Fruit fly (Drosophila melanogaster) whole organism, embryonic: ENCODE results near the gene CG34253.

Source experiments
- ATbp ChIP-seq: fragments of 200-800 bp; sonication (Bioruptor generic); optimal IDR thresholded peaks from 2 replicates; lab custom pipeline; 2017; ENCODE audit warnings: missing biosample characterization, mild to moderate bottlenecking, missing genetic modification characterization, missing genetic modification reagents
- Adf1 ChIP-seq: fragments of 200-800 bp; sonication (Bioruptor generic); IDR thresholded peaks from 2 replicates; pipeline ENCODE4 v1.3.6; 2022; ENCODE audit warnings: missing biosample characterization, missing genetic modification characterization
- CG10147 ChIP-seq: fragments of 200-800 bp; sonication (Bioruptor generic); optimal IDR thresholded peaks from 2 replicates; lab custom pipeline; 2019; ENCODE audit warnings: missing biosample characterization, mild to moderate bottlenecking, missing genetic modification characterization, moderate library complexity
- CG12391 ChIP-seq: fragments of 200-800 bp; sonication (Bioruptor generic); optimal IDR thresholded peaks from 3 replicates; lab custom pipeline; 2018; ENCODE audit warnings: missing biosample characterization, mild to moderate bottlenecking, missing genetic modification characterization, moderate library complexity
- CG13424 ChIP-seq: fragments of 200-800 bp; sonication (Bioruptor generic); optimal IDR thresholded peaks from 2 replicates; lab custom pipeline; 2019; ENCODE audit warnings: missing biosample characterization, mild to moderate bottlenecking, missing genetic modification characterization, moderate library complexity
- CG13775 ChIP-seq: fragments of 200-800 bp; sonication (Bioruptor generic); optimal IDR thresholded peaks from 3 replicates; lab custom pipeline; 2017; ENCODE audit warnings: missing biosample characterization, mild to moderate bottlenecking, missing genetic modification characterization
- CG14014 ChIP-seq: fragments of 200-800 bp; sonication (Bioruptor generic); IDR thresholded peaks from 2 replicates; pipeline ENCODE4 v1.3.6; 2022; ENCODE audit warnings: missing biosample characterization, missing genetic modification characterization
- CG14710 ChIP-seq: fragments of 200-800 bp; sonication (Bioruptor generic); optimal IDR thresholded peaks from 3 replicates; lab custom pipeline; 2019; ENCODE audit warnings: missing biosample characterization, mild to moderate bottlenecking, missing genetic modification characterization, moderate library complexity
- CG17361 ChIP-seq: fragments of 200-800 bp; sonication (Bioruptor generic); IDR thresholded peaks from 3 replicates; pipeline ENCODE4 v1.3.6; 2022; ENCODE audit warnings: missing biosample characterization, missing genetic modification characterization
- CG17829 ChIP-seq: fragments of 200-800 bp; optimal IDR thresholded peaks from 2 replicates; lab custom pipeline; 2019; ENCODE audit warnings: missing biosample characterization, mild to moderate bottlenecking, missing genetic modification characterization, moderate library complexity
- CG30403 ChIP-seq: fragments of 200-800 bp; sonication (Bioruptor generic); optimal IDR thresholded peaks from 3 replicates; lab custom pipeline; 2016; ENCODE audit warnings: missing biosample characterization, missing genetic modification characterization
- CG31365 ChIP-seq: fragments of 200-800 bp; sonication (Bioruptor generic); optimal IDR thresholded peaks from 2 replicates; lab custom pipeline; 2018; ENCODE audit warnings: missing biosample characterization, mild to moderate bottlenecking, missing genetic modification characterization
- CG31441 ChIP-seq: fragments of 200-800 bp; sonication (Bioruptor generic); IDR thresholded peaks from 2 replicates; pipeline ENCODE4 v1.3.6; 2022; ENCODE audit warnings: missing biosample characterization, missing genetic modification characterization
- CG32767 ChIP-seq: fragments of 200-800 bp; sonication (Bioruptor generic); IDR thresholded peaks from 2 replicates; pipeline ENCODE4 v1.3.6; 2022; ENCODE audit warnings: missing biosample characterization, missing genetic modification characterization
- CG4617 ChIP-seq: fragments of 200-800 bp; sonication (Bioruptor generic); optimal IDR thresholded peaks from 3 replicates; lab custom pipeline; 2016; ENCODE audit warnings: missing biosample characterization, missing genetic modification characterization, borderline replicate concordance
- CG5180 ChIP-seq: fragments of 200-800 bp; sonication (Bioruptor generic); optimal IDR thresholded peaks from 3 replicates; lab custom pipeline; 2017; ENCODE audit warnings: missing biosample characterization, missing genetic modification characterization, mild to moderate bottlenecking, moderate library complexity, missing genetic modification reagents
- CG7839 ChIP-seq: fragments of 200-800 bp; sonication (Bioruptor generic); optimal IDR thresholded peaks from 3 replicates; lab custom pipeline; 2018; ENCODE audit warnings: missing biosample characterization, mild to moderate bottlenecking, missing genetic modification characterization, moderate library complexity
- Hr3 ChIP-seq: fragments of 200-800 bp; sonication (Bioruptor generic); optimal IDR thresholded peaks from 3 replicates; lab custom pipeline; 2016; ENCODE audit warnings: missing biosample characterization, missing genetic modification characterization
- Opbp ChIP-seq: fragments of 200-800 bp; sonication (Bioruptor generic); IDR thresholded peaks from 3 replicates; pipeline ENCODE4 v1.3.6; 2022; ENCODE audit warnings: missing biosample characterization, missing genetic modification characterization; ENCODE audit not compliant: partially characterized antibody
- Ptx1 ChIP-seq: fragments of 200-800 bp; sonication (Bioruptor generic); IDR thresholded peaks from 2 replicates; pipeline ENCODE4 v1.3.6; 2022; ENCODE audit warnings: missing biosample characterization, missing genetic modification characterization
- Spps ChIP-seq: fragments of 200-800 bp; sonication (Bioruptor generic); optimal IDR thresholded peaks from 2 replicates; lab custom pipeline; 2018; ENCODE audit warnings: missing biosample characterization, mild to moderate bottlenecking, missing genetic modification characterization
- TFAM ChIP-seq: fragments of 200-800 bp; sonication (Bioruptor generic); optimal IDR thresholded peaks from 2 replicates; lab custom pipeline; 2017; ENCODE audit warnings: missing biosample characterization, missing genetic modification characterization, inconsistent platforms
- Tbp ChIP-seq: fragments of >200 bp; optimal IDR thresholded peaks from 2 replicates; lab custom pipeline; 2018; ENCODE audit warnings: missing biosample characterization, missing genetic modification characterization
- Trl ChIP-seq, 3 experiments: fragments of >200 bp in 2 of 3; fragments of 200-800 bp in 1 of 3; sonication (Bioruptor generic) in 1 of 3; optimal IDR thresholded peaks; 2 replicates in 1 of 3; 3 replicates in 2 of 3; lab custom pipeline; 2016 to 2017; ENCODE audit warnings: missing biosample characterization in 1 of 3, missing genetic modification characterization in 1 of 3
- Xrp1 ChIP-seq: fragments of 200-800 bp; sonication (Bioruptor generic); IDR thresholded peaks from 2 replicates; pipeline ENCODE4 v1.3.6; 2022; ENCODE audit warnings: missing biosample characterization, missing genetic modification characterization
- az2 ChIP-seq: fragments of 200-800 bp; sonication (Bioruptor generic); optimal IDR thresholded peaks from 3 replicates; lab custom pipeline; 2016; ENCODE audit warnings: missing biosample characterization, missing genetic modification characterization
- bcd ChIP-seq: fragments of 200-800 bp; sonication (Bioruptor generic); optimal IDR thresholded peaks from 2 replicates; lab custom pipeline; 2017; ENCODE audit warnings: missing biosample characterization, mild to moderate bottlenecking, missing genetic modification characterization
- bsh ChIP-seq, 2 experiments: fragments of 200-800 bp; sonication (Bioruptor generic); optimal IDR thresholded peaks; 2 replicates each; lab custom pipeline; 2017 to 2018; ENCODE audit warnings: mild to moderate bottlenecking in 2 of 2, missing biosample characterization in 2 of 2, missing genetic modification characterization in 2 of 2, moderate library complexity in 1 of 2
- cg ChIP-seq: fragments of 200-800 bp; sonication (Bioruptor generic); optimal IDR thresholded peaks from 3 replicates; lab custom pipeline; 2019; ENCODE audit warnings: missing biosample characterization, mild to moderate bottlenecking, missing genetic modification characterization, moderate library complexity
- chinmo ChIP-seq: fragments of 200-800 bp; sonication (Bioruptor generic); IDR thresholded peaks from 4 replicates; pipeline ENCODE4 v1.3.6; 2022; ENCODE audit warnings: missing biosample characterization, missing genetic modification characterization; ENCODE audit not compliant: partially characterized antibody
- corto ChIP-seq: fragments of 200-800 bp; sonication (Bioruptor generic); optimal IDR thresholded peaks from 2 replicates; lab custom pipeline; 2016; ENCODE audit warnings: missing biosample characterization, mild to moderate bottlenecking, missing genetic modification characterization, moderate library complexity
- cwo ChIP-seq: fragments of 200-800 bp; sonication (Bioruptor generic); optimal IDR thresholded peaks from 3 replicates; lab custom pipeline; 2017; ENCODE audit warnings: missing biosample characterization, missing genetic modification characterization, mild to moderate bottlenecking, moderate library complexity, missing genetic modification reagents
- da ChIP-seq: fragments of 200-800 bp; sonication (Bioruptor generic); optimal IDR thresholded peaks from 2 replicates; lab custom pipeline; 2016; ENCODE audit warnings: missing biosample characterization, missing genetic modification characterization
- dpn ChIP-seq, 2 experiments: fragments of 200-800 bp; sonication (Bioruptor generic); optimal IDR thresholded peaks; 3 replicates each; lab custom pipeline; 2016; ENCODE audit warnings: missing biosample characterization in 2 of 2, missing genetic modification characterization in 2 of 2
- eve ChIP-seq, 2 experiments: fragments of >200 bp; optimal IDR thresholded peaks; 2 replicates each; lab custom pipeline; 2017; ENCODE audit warnings: missing biosample characterization in 2 of 2, missing genetic modification characterization in 2 of 2
- ftz-f1 ChIP-seq: fragments of 200-800 bp; sonication (Bioruptor generic); optimal IDR thresholded peaks from 2 replicates; lab custom pipeline; 2016; ENCODE audit warnings: missing biosample characterization, missing genetic modification characterization
- gcm ChIP-seq: fragments of 200-800 bp; sonication (Bioruptor generic); optimal IDR thresholded peaks from 2 replicates; lab custom pipeline; 2019; ENCODE audit warnings: missing biosample characterization, mild to moderate bottlenecking, missing genetic modification characterization, moderate library complexity
- gem ChIP-seq: fragments of 200-800 bp; sonication (Bioruptor generic); optimal IDR thresholded peaks from 2 replicates; lab custom pipeline; 2019; ENCODE audit warnings: missing biosample characterization, mild to moderate bottlenecking, missing genetic modification characterization, moderate library complexity
- ken ChIP-seq: fragments of 200-800 bp; sonication (Bioruptor generic); IDR thresholded peaks from 3 replicates; pipeline ENCODE4 v1.3.6; 2022; ENCODE audit warnings: missing biosample characterization, missing genetic modification characterization
- lbe ChIP-seq: fragments of 200-800 bp; sonication (Bioruptor generic); optimal IDR thresholded peaks from 2 replicates; lab custom pipeline; 2016; ENCODE audit warnings: missing biosample characterization, mild to moderate bottlenecking, missing genetic modification characterization
- lov ChIP-seq, 2 experiments: fragments of 200-800 bp in 1 of 2; fragments of >200 bp in 1 of 2; sonication (Bioruptor generic) in 1 of 2; IDR thresholded peaks in 1 of 2; optimal IDR thresholded peaks in 1 of 2; 2 replicates in 1 of 2; 3 replicates in 1 of 2; pipeline versions ENCODE4 v1.3.6 to Lab custom; 2017 to 2022; ENCODE audit warnings: missing biosample characterization in 1 of 2, missing genetic modification characterization in 1 of 2
- nom ChIP-seq: fragments of 200-800 bp; sonication (Bioruptor generic); optimal IDR thresholded peaks from 2 replicates; lab custom pipeline; 2017; ENCODE audit warnings: missing biosample characterization, missing genetic modification characterization, mild to moderate bottlenecking, moderate library complexity, missing genetic modification reagents
- oc ChIP-seq: fragments of 200-800 bp; sonication (Bioruptor generic); optimal IDR thresholded peaks from 2 replicates; lab custom pipeline; 2018; ENCODE audit warnings: missing biosample characterization, mild to moderate bottlenecking, missing genetic modification characterization, moderate library complexity
- odd ChIP-seq: fragments of 200-800 bp; sonication (Bioruptor generic); optimal IDR thresholded peaks from 2 replicates; lab custom pipeline; 2017; ENCODE audit warnings: missing biosample characterization, mild to moderate bottlenecking, missing genetic modification characterization
- phol ChIP-seq: fragments of 200-800 bp; sonication (Bioruptor generic); optimal IDR thresholded peaks from 3 replicates; lab custom pipeline; 2018; ENCODE audit warnings: missing biosample characterization, mild to moderate bottlenecking, missing genetic modification characterization, moderate library complexity
- rib ChIP-seq: fragments of 200-800 bp; sonication (Bioruptor generic); IDR thresholded peaks from 2 replicates; pipeline ENCODE4 v1.3.6; 2022; ENCODE audit warnings: missing biosample characterization, missing genetic modification characterization
- unpg ChIP-seq: fragments of 200-800 bp; sonication (Bioruptor generic); optimal IDR thresholded peaks from 3 replicates; lab custom pipeline; 2018; ENCODE audit warnings: missing biosample characterization, mild to moderate bottlenecking, missing genetic modification characterization, moderate library complexity
- yki ChIP-seq: fragments of >200 bp; optimal IDR thresholded peaks from 3 replicates; lab custom pipeline; 2018

The CG34253 gene

DNA sequence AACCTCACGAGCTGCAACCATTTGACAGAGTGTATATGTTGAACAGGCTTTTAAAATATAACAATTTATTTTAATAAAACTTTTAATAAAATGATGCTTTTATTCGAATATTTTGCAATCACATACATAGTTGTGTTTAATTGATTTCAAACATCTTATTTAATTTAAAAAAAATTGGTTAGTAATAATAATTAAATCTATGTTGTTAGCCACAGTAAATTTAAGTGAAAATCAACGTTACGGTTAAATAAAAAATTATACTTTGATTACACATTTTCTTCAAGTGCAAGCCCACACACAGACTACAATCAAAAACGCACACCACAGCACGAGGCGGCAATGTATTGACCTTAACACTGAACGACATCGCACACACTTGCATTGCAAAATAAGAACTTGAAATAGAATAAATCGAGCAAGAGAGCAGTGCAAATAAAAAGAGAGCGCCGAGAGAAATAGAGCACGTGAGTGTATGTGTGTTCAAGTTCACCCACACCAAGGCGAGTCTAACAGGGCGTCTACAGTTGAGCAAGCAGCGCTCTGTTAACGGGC lies 24.1 kb downstream of the CG34253 start (continued):
- TF ChIP-seq ftz-f1 (GFP tag; lab: Kevin White, UChicago), result peak; percentile 79
- peak; percentile 57 for TF ChIP-seq phol (tag; lab: Kevin White, UChicago)
- no peak for TF ChIP-seq CG5180 (GFP tag; lab: Kevin White, UChicago)
- TF ChIP-seq CG17361 (GFP tag; lab: Robert Waterston, UW), result peak; percentile 62; the same call in 2 of the 3 replicates
- TF ChIP-seq oc, result no peak
- TF ChIP-seq TFAM (GFP tag; lab: Kevin White, UChicago), result no peak
- TF ChIP-seq CG32767 (GFP tag; lab: Robert Waterston, UW), result no peak
- TF ChIP-seq da, result no peak
- TF ChIP-seq bsh (GFP tag; optimal IDR thresholded peaks at IDR 0.05; lab: Kevin White, UChicago), result peak; percentile 49 to 80
- 0 out of 2 replicates have a peak, but pooled peaks have one; percentile 24 for TF ChIP-seq Ptx1 (GFP tag; lab: Robert Waterston, UW)
- TF ChIP-seq ATbp (GFP tag; lab: Kevin White, UChicago), result no peak
- peak; percentile 78 to 84 for TF ChIP-seq Trl (optimal IDR thresholded peaks at IDR 0.05; lab: Kevin White, UChicago)
- no peak for TF ChIP-seq Trl (GFP tag; optimal IDR thresholded peaks at IDR 0.05; lab: Kevin White, UChicago)
- peak in 1 of 2 experiments; percentile 17 for TF ChIP-seq dpn (GFP tag; optimal IDR thresholded peaks at IDR 0.05; lab: Kevin White, UChicago)
- peak; percentile 55; the same call in 1 of the 2 replicates for TF ChIP-seq CG31441
- peak; percentile 74 for TF ChIP-seq gem (tag; lab: Kevin White, UChicago)
- peak; percentile 56 for TF ChIP-seq CG12391
- peak; percentile 58 for TF ChIP-seq Spps (tag; lab: Kevin White, UChicago)
- TF ChIP-seq cg, result peak; percentile 89
- peak; percentile 36 for TF ChIP-seq CG30403 (GFP tag; lab: Kevin White, UChicago)
- peak; percentile 50 for TF ChIP-seq CG7839 (tag; lab: Kevin White, UChicago)
- no peak for TF ChIP-seq Tbp (GFP tag; lab: Kevin White, UChicago)
- TF ChIP-seq rib, result peak; percentile 65
- TF ChIP-seq CG10147 (GFP tag; lab: Kevin White, UChicago), result peak; percentile 7
- TF ChIP-seq unpg (GFP tag; lab: Kevin White, UChicago), result peak; percentile 58
- TF ChIP-seq CG4617, result no peak
- TF ChIP-seq bcd (GFP tag; lab: Kevin White, UChicago), result peak; percentile 21
- TF ChIP-seq CG14710 (tag; lab: Kevin White, UChicago), result peak; percentile 41
- TF ChIP-seq chinmo (GFP tag; lab: Robert Waterston, UW), result peak; percentile 94; the same call in 3 of the 4 replicates
- peak; percentile 69 for TF ChIP-seq lbe (GFP tag; lab: Kevin White, UChicago)
- TF ChIP-seq eve (GFP tag; optimal IDR thresholded peaks at IDR 0.05; lab: Kevin White, UChicago), result peak in 1 of 2 experiments; percentile 20
- TF ChIP-seq gcm (GFP tag; lab: Kevin White, UChicago), result peak; percentile 19
- peak; percentile 28 for TF ChIP-seq CG17829 (tag; lab: Kevin White, UChicago)
- TF ChIP-seq cwo, result peak; percentile 27
- peak; percentile 5 for TF ChIP-seq Hr3
- peak; percentile 62 for TF ChIP-seq corto
- TF ChIP-seq CG13775 (GFP tag; lab: Kevin White, UChicago), result peak; percentile 21
- TF ChIP-seq az2, result peak; percentile 28
- peak; percentile 60 for TF ChIP-seq yki (lab: Kevin White, UChicago)
- TF ChIP-seq CG13424, result peak; percentile 44
- TF ChIP-seq Opbp (GFP tag; lab: Robert Waterston, UW), result no peak
- peak; percentile 23; the same call in 1 of the 2 replicates for TF ChIP-seq CG14014 (GFP tag; lab: Robert Waterston, UW)
- TF ChIP-seq lov (optimal IDR thresholded peaks at IDR 0.05; lab: Kevin White, UChicago), result no peak
- no peak; the same call in 2 of the 3 replicates for TF ChIP-seq lov (GFP tag; IDR thresholded peaks at IDR 0.05; lab: Robert Waterston, UW)
- no peak for TF ChIP-seq ken (GFP tag; lab: Robert Waterston, UW)
- peak; percentile 39; the same call in 1 of the 2 replicates for TF ChIP-seq Adf1 (GFP tag; lab: Robert Waterston, UW)
- peak; percentile 75 for TF ChIP-seq nom (GFP tag; lab: Kevin White, UChicago)
- peak; percentile 68 for TF ChIP-seq CG31365 (tag; lab: Kevin White, UChicago)
- TF ChIP-seq odd (GFP tag; lab: Kevin White, UChicago), result peak; percentile 17
- peak; percentile 62; the same call in 1 of the 2 replicates for TF ChIP-seq Xrp1 (GFP tag; lab: Robert Waterston, UW)
